Fruit fly (Drosophila melanogaster) whole organism, embryonic: ENCODE results near the gene scu.

Experiments used
- CG10654 ChIP-seq: fragments of 200-800 bp; sonication (Bioruptor generic); optimal IDR thresholded peaks from 2 replicates; lab custom pipeline; 2016; ENCODE audit warnings: missing biosample characterization, missing genetic modification characterization
- CG13624 ChIP-seq: fragments of 200-800 bp; sonication (Bioruptor generic); optimal IDR thresholded peaks from 2 replicates; lab custom pipeline; 2016; ENCODE audit warnings: missing biosample characterization, missing genetic modification characterization
- CG1529 ChIP-seq: fragments of 200-800 bp; sonication (Bioruptor generic); optimal IDR thresholded peaks from 3 replicates; lab custom pipeline; 2018; ENCODE audit warnings: missing biosample characterization, missing genetic modification characterization
- CG1603 ChIP-seq: fragments of 200-800 bp; sonication (Bioruptor generic); optimal IDR thresholded peaks from 2 replicates; lab custom pipeline; 2019; ENCODE audit warnings: missing biosample characterization, mild to moderate bottlenecking, missing genetic modification characterization, moderate library complexity
- CG3281 ChIP-seq: fragments of 200-800 bp; sonication (Bioruptor generic); optimal IDR thresholded peaks from 3 replicates; lab custom pipeline; 2017; ENCODE audit warnings: missing biosample characterization, mild to moderate bottlenecking, missing genetic modification characterization
- CG4404 ChIP-seq: fragments of 200-800 bp; sonication (Bioruptor generic); IDR thresholded peaks from 2 replicates; pipeline ENCODE4 v1.3.6; 2022; ENCODE audit warnings: missing biosample characterization, missing genetic modification characterization
- CG6813 ChIP-seq: fragments of 200-800 bp; sonication (Bioruptor generic); optimal IDR thresholded peaks from 2 replicates; lab custom pipeline; 2017; ENCODE audit warnings: missing biosample characterization, missing genetic modification characterization, mild to moderate bottlenecking, moderate library complexity, missing genetic modification reagents
- Dbx ChIP-seq: fragments of 200-800 bp; sonication (Bioruptor generic); IDR thresholded peaks from 3 replicates; pipeline ENCODE4 v1.3.6; 2022; ENCODE audit warnings: missing biosample characterization, missing genetic modification characterization
- Hr39 ChIP-seq: fragments of >200 bp; optimal IDR thresholded peaks from 2 replicates; lab custom pipeline; 2017
- NK7.1 ChIP-seq: fragments of 200-800 bp; sonication (Bioruptor generic); optimal IDR thresholded peaks from 3 replicates; lab custom pipeline; 2016; ENCODE audit warnings: missing biosample characterization, missing genetic modification characterization
- Nf-YC ChIP-seq: fragments of 200-800 bp; optimal IDR thresholded peaks from 3 replicates; lab custom pipeline; 2019; ENCODE audit warnings: missing biosample characterization, mild to moderate bottlenecking, missing genetic modification characterization, moderate library complexity
- sc ChIP-seq, 3 experiments: fragments of >200 bp in 2 of 3; fragments of 200-800 bp in 1 of 3; sonication (Bioruptor generic) in 1 of 3; optimal IDR thresholded peaks; 2 replicates in 2 of 3; 3 replicates in 1 of 3; lab custom pipeline; 2017; ENCODE audit warnings: mild to moderate bottlenecking in 1 of 3, missing biosample characterization in 1 of 3, missing genetic modification characterization in 1 of 3, missing genetic modification reagents in 1 of 3
- sna ChIP-seq: fragments of 200-800 bp; sonication (Bioruptor generic); IDR thresholded peaks from 2 replicates; pipeline ENCODE4 v1.3.6; 2022; ENCODE audit warnings: missing biosample characterization, missing genetic modification characterization; ENCODE audit not compliant: partially characterized antibody
- vvl ChIP-seq: fragments of 200-800 bp; sonication (Bioruptor generic); IDR thresholded peaks from 2 replicates; pipeline ENCODE4 v1.3.6; 2022; ENCODE audit warnings: missing biosample characterization, missing genetic modification characterization

- TF ChIP-seq CG3281 (GFP tag; lab: Kevin White, UChicago) (no peak), Hr39 (lab: Kevin White, UChicago) (no peak), CG13624 (no peak), vvl (GFP tag; lab: Robert Waterston, UW) (no peak), NK7.1 (GFP tag; lab: Kevin White, UChicago) (no peak), CG1603 (tag; lab: Kevin White, UChicago) (no peak), CG6813 (GFP tag; lab: Kevin White, UChicago) (no peak), CG1529 (GFP tag; lab: Kevin White, UChicago) (no peak), Dbx (GFP tag; lab: Robert Waterston, UW) (no peak), CG10654 (GFP tag; lab: Kevin White, UChicago) (no peak), CG4404 (GFP tag; lab: Robert Waterston, UW) (no peak), sna (GFP tag; lab: Robert Waterston, UW) (no peak), Nf-YC (no peak), sc (optimal IDR thresholded peaks at IDR 0.05; lab: Kevin White, UChicago) (no peak), sc (GFP tag; optimal IDR thresholded peaks at IDR 0.05; lab: Kevin White, UChicago) (no peak)
Measured at dm6 chrX:18043691-18044090, 47.4 kb upstream of the scu start, which contains the start of gene CG15373.
